Fruit fly (Drosophila melanogaster): ENCODE data around the gene I-t.

- TF ChIP-seq CG30431 (GFP tag; optimal IDR thresholded peaks at IDR 0.05), result no peak
- TF ChIP-seq Hey (tag; optimal IDR thresholded peaks at IDR 0.05), result no peak
- TF ChIP-seq Sox100B (GFP tag; optimal IDR thresholded peaks at IDR 0.05), result no peak
- TF ChIP-seq CG11695 (GFP tag; IDR thresholded peaks at IDR 0.05), result no peak
- TF ChIP-seq rib (GFP tag; IDR thresholded peaks at IDR 0.05), result no peak
- no peak for TF ChIP-seq E2f1 (GFP tag; IDR thresholded peaks at IDR 0.05)
- TF ChIP-seq az2 (GFP tag; optimal IDR thresholded peaks at IDR 0.05), result no peak
- no peak for TF ChIP-seq luna (GFP tag; optimal IDR thresholded peaks at IDR 0.05)
- TF ChIP-seq Lhr (GFP tag; optimal IDR thresholded peaks at IDR 0.05), result no peak
- TF ChIP-seq CHES-1-like (GFP tag; optimal IDR thresholded peaks at IDR 0.05), result no peak
- TF ChIP-seq CG12744 (GFP tag; optimal IDR thresholded peaks at IDR 0.05), result no peak
- TF ChIP-seq insv (GFP tag; optimal IDR thresholded peaks at IDR 0.05), result no peak
- no peak for TF ChIP-seq CG6854 (GFP tag; optimal IDR thresholded peaks at IDR 0.05)
- TF ChIP-seq CG4424 (GFP tag; optimal IDR thresholded peaks at IDR 0.05), result no peak
Measured at dm6 chr3R:11671784-11672183, 32.0 kb upstream of the I-t start.
